Fruit fly (Drosophila melanogaster) whole organism, embryonic: Measurements from ENCODE around the gene CG10140.

Source experiments
- BtbVII ChIP-seq: fragments of 200-800 bp; sonication (Bioruptor generic); optimal IDR thresholded peaks from 3 replicates; lab custom pipeline; 2017; ENCODE audit warnings: missing biosample characterization, mild to moderate bottlenecking, missing genetic modification characterization
- Bteb2 ChIP-seq: fragments of 200-800 bp; sonication (Bioruptor generic); optimal IDR thresholded peaks from 2 replicates; lab custom pipeline; 2016; ENCODE audit warnings: missing biosample characterization, missing genetic modification characterization
- CG10147 ChIP-seq: fragments of 200-800 bp; sonication (Bioruptor generic); optimal IDR thresholded peaks from 2 replicates; lab custom pipeline; 2019; ENCODE audit warnings: missing biosample characterization, mild to moderate bottlenecking, missing genetic modification characterization, moderate library complexity
- CG10274 ChIP-seq: fragments of 200-800 bp; sonication (Bioruptor generic); optimal IDR thresholded peaks from 3 replicates; lab custom pipeline; 2017; ENCODE audit warnings: missing biosample characterization, mild to moderate bottlenecking, missing genetic modification characterization
- CG11504 ChIP-seq: fragments of 200-800 bp; sonication (Bioruptor generic); optimal IDR thresholded peaks from 3 replicates; lab custom pipeline; 2019; ENCODE audit warnings: missing biosample characterization, mild to moderate bottlenecking, missing genetic modification characterization, moderate library complexity
- CG12219 ChIP-seq: fragments of 200-800 bp; sonication (Bioruptor generic); optimal IDR thresholded peaks from 3 replicates; lab custom pipeline; 2018; ENCODE audit warnings: missing biosample characterization, mild to moderate bottlenecking, missing genetic modification characterization
- CG12769 ChIP-seq: fragments of 200-800 bp; sonication (Bioruptor generic); optimal IDR thresholded peaks from 2 replicates; lab custom pipeline; 2019; ENCODE audit warnings: missing biosample characterization, mild to moderate bottlenecking, missing genetic modification characterization, moderate library complexity
- CG13287 ChIP-seq: fragments of 200-800 bp; sonication (Bioruptor generic); IDR thresholded peaks from 2 replicates; pipeline ENCODE4 v1.3.6; 2022; ENCODE audit warnings: missing biosample characterization, missing genetic modification characterization; ENCODE audit not compliant: partially characterized antibody
- CG14441 ChIP-seq: fragments of 200-800 bp; sonication (Bioruptor generic); IDR thresholded peaks from 2 replicates; pipeline ENCODE4 v1.3.6; 2022; ENCODE audit warnings: missing biosample characterization, missing genetic modification characterization
- CG14965 ChIP-seq: fragments of 200-800 bp; sonication (Bioruptor generic); optimal IDR thresholded peaks from 2 replicates; lab custom pipeline; 2016; ENCODE audit warnings: missing biosample characterization, missing genetic modification characterization, borderline replicate concordance
- CG15514 ChIP-seq: fragments of 200-800 bp; sonication (Bioruptor generic); optimal IDR thresholded peaks from 3 replicates; lab custom pipeline; 2017; ENCODE audit warnings: missing biosample characterization, missing genetic modification characterization, mild to moderate bottlenecking, moderate library complexity, missing genetic modification reagents
- CG2116 ChIP-seq: fragments of 200-800 bp; sonication (Bioruptor generic); optimal IDR thresholded peaks from 3 replicates; lab custom pipeline; 2018; ENCODE audit warnings: missing biosample characterization, mild to moderate bottlenecking, missing genetic modification characterization
- CG2678 ChIP-seq: fragments of 200-800 bp; sonication (Bioruptor generic); optimal IDR thresholded peaks from 3 replicates; lab custom pipeline; 2019; ENCODE audit warnings: missing biosample characterization, mild to moderate bottlenecking, missing genetic modification characterization, moderate library complexity
- CG2712 ChIP-seq: fragments of 200-800 bp; optimal IDR thresholded peaks from 3 replicates; lab custom pipeline; 2019; ENCODE audit warnings: missing biosample characterization, mild to moderate bottlenecking, missing genetic modification characterization, moderate library complexity
- CG3065 ChIP-seq: fragments of 200-800 bp; sonication (Bioruptor generic); optimal IDR thresholded peaks from 2 replicates; lab custom pipeline; 2016; ENCODE audit warnings: missing biosample characterization, missing genetic modification characterization
- CG34224 ChIP-seq: fragments of 200-800 bp; sonication (Bioruptor generic); IDR thresholded peaks from 3 replicates; pipeline ENCODE4 v1.3.6; 2022; ENCODE audit warnings: missing biosample characterization, missing genetic modification characterization; ENCODE audit not compliant: partially characterized antibody
- CG4282 ChIP-seq: fragments of 200-800 bp; sonication (Bioruptor generic); optimal IDR thresholded peaks from 2 replicates; lab custom pipeline; 2016; ENCODE audit warnings: missing biosample characterization, missing genetic modification characterization
- CG6765 ChIP-seq: fragments of 200-800 bp; sonication (Bioruptor generic); optimal IDR thresholded peaks from 3 replicates; lab custom pipeline; 2017; ENCODE audit warnings: missing biosample characterization, mild to moderate bottlenecking, missing genetic modification characterization
- CG6791 ChIP-seq: fragments of 200-800 bp; sonication (Bioruptor generic); IDR thresholded peaks from 3 replicates; pipeline ENCODE4 v1.3.6; 2022; ENCODE audit warnings: missing biosample characterization, missing genetic modification characterization; ENCODE audit not compliant: partially characterized antibody
- CG7372 ChIP-seq: fragments of 200-800 bp; sonication (Bioruptor generic); IDR thresholded peaks from 2 replicates; pipeline ENCODE4 v1.3.6; 2022; ENCODE audit warnings: missing biosample characterization, missing genetic modification characterization
- CG7556 ChIP-seq: fragments of 200-800 bp; sonication (Bioruptor generic); optimal IDR thresholded peaks from 2 replicates; lab custom pipeline; 2017; ENCODE audit warnings: missing biosample characterization, mild to moderate bottlenecking, missing genetic modification characterization
- CG9817 ChIP-seq: fragments of 200-800 bp; sonication (Bioruptor generic); optimal IDR thresholded peaks from 2 replicates; lab custom pipeline; 2018; ENCODE audit warnings: missing biosample characterization, mild to moderate bottlenecking, missing genetic modification characterization, moderate library complexity
- Dbx ChIP-seq: fragments of 200-800 bp; sonication (Bioruptor generic); IDR thresholded peaks from 3 replicates; pipeline ENCODE4 v1.3.6; 2022; ENCODE audit warnings: missing biosample characterization, missing genetic modification characterization
- Fer1 ChIP-seq: fragments of 200-800 bp; sonication (Bioruptor generic); optimal IDR thresholded peaks from 2 replicates; lab custom pipeline; 2017; ENCODE audit warnings: missing biosample characterization, mild to moderate bottlenecking, missing genetic modification characterization
- Kr ChIP-seq: fragments of 200-800 bp; sonication (Bioruptor generic); optimal IDR thresholded peaks from 2 replicates; lab custom pipeline; 2017; ENCODE audit warnings: missing biosample characterization, mild to moderate bottlenecking, missing genetic modification characterization
- Max ChIP-seq: fragments of 200-800 bp; sonication (Bioruptor generic); optimal IDR thresholded peaks from 2 replicates; lab custom pipeline; 2016; ENCODE audit warnings: missing biosample characterization, mild to moderate bottlenecking, missing genetic modification characterization
- Meics ChIP-seq: fragments of 200-800 bp; sonication (Bioruptor generic); optimal IDR thresholded peaks from 2 replicates; lab custom pipeline; 2017; ENCODE audit warnings: missing biosample characterization, mild to moderate bottlenecking, missing genetic modification characterization
- Trl ChIP-seq, 3 experiments: fragments of >200 bp in 2 of 3; fragments of 200-800 bp in 1 of 3; sonication (Bioruptor generic) in 1 of 3; optimal IDR thresholded peaks; 2 replicates in 1 of 3; 3 replicates in 2 of 3; lab custom pipeline; 2016 to 2017; ENCODE audit warnings: missing biosample characterization in 1 of 3, missing genetic modification characterization in 1 of 3
- Xrp1 ChIP-seq: fragments of 200-800 bp; sonication (Bioruptor generic); IDR thresholded peaks from 2 replicates; pipeline ENCODE4 v1.3.6; 2022; ENCODE audit warnings: missing biosample characterization, missing genetic modification characterization
- bcd ChIP-seq: fragments of 200-800 bp; sonication (Bioruptor generic); optimal IDR thresholded peaks from 2 replicates; lab custom pipeline; 2017; ENCODE audit warnings: missing biosample characterization, mild to moderate bottlenecking, missing genetic modification characterization
- chif ChIP-seq, 2 experiments: fragments of 200-800 bp; sonication (Bioruptor generic); optimal IDR thresholded peaks; 3 replicates each; lab custom pipeline; 2016; ENCODE audit warnings: missing biosample characterization in 2 of 2, missing genetic modification characterization in 2 of 2
- chinmo ChIP-seq: fragments of 200-800 bp; sonication (Bioruptor generic); IDR thresholded peaks from 4 replicates; pipeline ENCODE4 v1.3.6; 2022; ENCODE audit warnings: missing biosample characterization, missing genetic modification characterization; ENCODE audit not compliant: partially characterized antibody
- dpn ChIP-seq, 2 experiments: fragments of 200-800 bp; sonication (Bioruptor generic); optimal IDR thresholded peaks; 3 replicates each; lab custom pipeline; 2016; ENCODE audit warnings: missing biosample characterization in 2 of 2, missing genetic modification characterization in 2 of 2
- ftz-f1 ChIP-seq: fragments of 200-800 bp; sonication (Bioruptor generic); optimal IDR thresholded peaks from 2 replicates; lab custom pipeline; 2016; ENCODE audit warnings: missing biosample characterization, missing genetic modification characterization
- fu2 ChIP-seq: fragments of 200-800 bp; sonication (Bioruptor generic); optimal IDR thresholded peaks from 2 replicates; lab custom pipeline; 2016; ENCODE audit warnings: missing biosample characterization, missing genetic modification characterization
- gem ChIP-seq: fragments of 200-800 bp; sonication (Bioruptor generic); optimal IDR thresholded peaks from 2 replicates; lab custom pipeline; 2019; ENCODE audit warnings: missing biosample characterization, mild to moderate bottlenecking, missing genetic modification characterization, moderate library complexity
- insv ChIP-seq, 2 experiments: fragments of 200-800 bp; sonication (Bioruptor generic); optimal IDR thresholded peaks; 3 replicates each; lab custom pipeline; 2016 to 2018; ENCODE audit warnings: missing biosample characterization in 2 of 2, missing genetic modification characterization in 2 of 2
- nau ChIP-seq: fragments of 200-800 bp; sonication (Bioruptor generic); optimal IDR thresholded peaks from 3 replicates; lab custom pipeline; 2017; ENCODE audit warnings: missing biosample characterization, mild to moderate bottlenecking, missing genetic modification characterization, missing genetic modification reagents
- nerfin-1 ChIP-seq: fragments of 200-800 bp; sonication (Bioruptor generic); optimal IDR thresholded peaks from 3 replicates; lab custom pipeline; 2019; ENCODE audit warnings: missing biosample characterization, mild to moderate bottlenecking, missing genetic modification characterization, moderate library complexity
- pzg ChIP-seq: fragments of 200-800 bp; sonication (Bioruptor generic); optimal IDR thresholded peaks from 3 replicates; lab custom pipeline; 2018; ENCODE audit warnings: missing biosample characterization, mild to moderate bottlenecking, missing genetic modification characterization, moderate library complexity
- sisA ChIP-seq: fragments of 200-800 bp; sonication (Bioruptor generic); IDR thresholded peaks from 2 replicates; pipeline ENCODE4 v1.3.6; 2022; ENCODE audit warnings: missing biosample characterization, missing genetic modification characterization
- slbo ChIP-seq: fragments of 200-800 bp; sonication (Bioruptor generic); IDR thresholded peaks from 2 replicates; pipeline ENCODE4 v1.3.6; 2022; ENCODE audit warnings: missing biosample characterization, missing genetic modification characterization
- sug ChIP-seq: fragments of 200-800 bp; optimal IDR thresholded peaks from 2 replicates; lab custom pipeline; 2019; ENCODE audit warnings: missing biosample characterization, mild to moderate bottlenecking, missing genetic modification characterization, moderate library complexity
- ttk ChIP-seq: fragments of 200-800 bp; sonication (Bioruptor generic); IDR thresholded peaks from 2 replicates; pipeline ENCODE4 v2.1.2; 2022; ENCODE audit warnings: missing biosample characterization, missing genetic modification characterization

CG10140 gene

dm6 chr3L:13479609-13480240, 39.5 kb upstream of the CG10140 start (continued):
- TF ChIP-seq CG11504 (tag; lab: Kevin White, UChicago): peak; percentile 75
- peak; percentile 31 for TF ChIP-seq CG2712 (tag; lab: Kevin White, UChicago)
- peak; percentile 8 for TF ChIP-seq Fer1 (GFP tag; lab: Kevin White, UChicago)
- peak; percentile 39 for TF ChIP-seq sisA (GFP tag; lab: Robert Waterston, UW)
- no peak for TF ChIP-seq insv (GFP tag; optimal IDR thresholded peaks at IDR 0.05; lab: Kevin White, UChicago)
- peak; percentile 6 for TF ChIP-seq CG2116 (GFP tag; lab: Kevin White, UChicago)
- TF ChIP-seq Xrp1 (GFP tag; lab: Robert Waterston, UW): peak; percentile 16; the same call in 1 of the 2 replicates
- TF ChIP-seq BtbVII: peak; percentile 69
- no peak for TF ChIP-seq Kr
- peak; percentile 69 for TF ChIP-seq slbo (GFP tag; lab: Robert Waterston, UW)
- peak; percentile 31 for TF ChIP-seq CG12219
- TF ChIP-seq Dbx (GFP tag; lab: Robert Waterston, UW): 0 out of 3 replicates have a peak, but pooled peaks have one; percentile 23
- TF ChIP-seq CG10147 (GFP tag; lab: Kevin White, UChicago): peak; percentile 40
- peak; percentile 7 for TF ChIP-seq nerfin-1
- TF ChIP-seq CG14965: no peak
- TF ChIP-seq CG10274 (GFP tag; lab: Kevin White, UChicago): peak; percentile 43
- TF ChIP-seq CG6765 (GFP tag; lab: Kevin White, UChicago): peak; percentile 55
- TF ChIP-seq sug (tag; lab: Kevin White, UChicago): peak; percentile 15
- TF ChIP-seq CG15514: peak; percentile 40
- peak; percentile 56 for TF ChIP-seq CG14441
- peak; percentile 59 for TF ChIP-seq CG7556 (GFP tag; lab: Kevin White, UChicago)
- TF ChIP-seq CG4282 (GFP tag; lab: Kevin White, UChicago): no peak
- no peak for TF ChIP-seq CG6791 (GFP tag; lab: Robert Waterston, UW)
- TF ChIP-seq chif (GFP tag; optimal IDR thresholded peaks at IDR 0.05; lab: Kevin White, UChicago): peak in 1 of 2 experiments; percentile 1
- TF ChIP-seq, all 482 proteins: peak for 180

DNA sequence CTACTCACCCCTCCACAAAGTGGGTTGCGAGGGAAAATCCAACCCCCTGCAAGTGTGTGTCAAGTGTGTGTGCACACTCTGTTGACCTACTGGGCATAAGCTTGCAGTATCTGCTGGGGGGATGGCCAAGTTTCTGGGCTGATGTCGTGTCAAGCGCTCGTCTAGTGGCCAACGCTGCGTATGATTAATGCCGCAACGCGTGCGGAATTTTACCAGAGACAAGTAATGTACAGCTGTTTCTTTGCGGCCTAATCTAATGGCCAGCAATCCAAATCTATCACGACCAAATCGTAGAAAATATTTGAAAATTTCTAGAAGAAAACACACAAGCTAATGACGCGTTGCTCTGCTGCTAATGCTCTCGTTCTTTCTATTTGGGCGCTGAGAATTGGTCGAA, 38.9 kb upstream of the CG10140 start:
- 0 out of 4 replicates have a peak, but pooled peaks have one; percentile 57 for TF ChIP-seq chinmo (GFP tag; lab: Robert Waterston, UW)
- peak; percentile 61 for TF ChIP-seq nau (GFP tag; lab: Kevin White, UChicago)
- TF ChIP-seq CG13287 (GFP tag; lab: Robert Waterston, UW): 0 out of 2 replicates have a peak, but pooled peaks have one; percentile 7
- 0 out of 2 replicates have a peak, but pooled peaks have one; percentile 10 for TF ChIP-seq ttk (GFP tag; lab: Robert Waterston, UW)
- TF ChIP-seq sug (tag; lab: Kevin White, UChicago): peak; percentile 47
- TF ChIP-seq pzg (GFP tag; lab: Kevin White, UChicago): no peak
- 0 out of 2 replicates have a peak, but pooled peaks have one; percentile 33 for TF ChIP-seq CG7372
- peak; percentile 44; the same call in 1 of the 3 replicates for TF ChIP-seq CG34224 (GFP tag; lab: Robert Waterston, UW)
- TF ChIP-seq CG12219: no peak
- TF ChIP-seq CG7556 (GFP tag; lab: Kevin White, UChicago): no peak
- peak in 1 of 2 experiments; percentile 39 for TF ChIP-seq Trl (optimal IDR thresholded peaks at IDR 0.05; lab: Kevin White, UChicago)
- TF ChIP-seq Trl (GFP tag; optimal IDR thresholded peaks at IDR 0.05; lab: Kevin White, UChicago): no peak

- TF ChIP-seq bcd (peak; percentile 22), CG9817 (tag; lab: Kevin White, UChicago) (peak; percentile 26), Max (GFP tag; lab: Kevin White, UChicago) (no peak), Bteb2 (GFP tag; lab: Kevin White, UChicago) (no peak), CG3065 (no peak), gem (tag; lab: Kevin White, UChicago) (peak; percentile 38), Meics (peak; percentile 55), dpn (GFP tag; optimal IDR thresholded peaks at IDR 0.05; lab: Kevin White, UChicago) (peak in 1 of 2 experiments; percentile 22), CG2678 (tag; lab: Kevin White, UChicago) (peak; percentile 49), CG12769 (tag; lab: Kevin White, UChicago) (peak; percentile 84), fu2 (GFP tag; lab: Kevin White, UChicago) (peak; percentile 1), ftz-f1 (GFP tag; lab: Kevin White, UChicago) (peak; percentile 89)
Measured at dm6 chr3L:13478339-13479203, 38.3 kb upstream of the CG10140 start.
